Fruit fly (Drosophila melanogaster) whole organism, embryonic: ENCODE measurements around the gene Obp73a.
A peak's percentile ranks its signal among the peaks of the same experiment; 100 is the strongest.

Experiments used
- Ada2b ChIP-seq: fragments of 200-800 bp; sonication (Bioruptor generic); IDR thresholded peaks from 2 replicates; pipeline ENCODE4 v1.3.6; 2022; ENCODE audit warnings: missing biosample characterization, missing genetic modification characterization
- CG11085 ChIP-seq: fragments of 200-800 bp; sonication (Bioruptor generic); IDR thresholded peaks from 2 replicates; pipeline ENCODE4 v1.3.6; 2022; ENCODE audit warnings: missing biosample characterization, missing genetic modification characterization
- CG12155 ChIP-seq: fragments of 200-800 bp; sonication (Bioruptor generic); optimal IDR thresholded peaks from 3 replicates; lab custom pipeline; 2016; ENCODE audit warnings: missing biosample characterization, missing genetic modification characterization
- CG13894 ChIP-seq: fragments of 200-800 bp; sonication (Bioruptor generic); optimal IDR thresholded peaks from 3 replicates; lab custom pipeline; 2018; ENCODE audit warnings: missing biosample characterization, mild to moderate bottlenecking, missing genetic modification characterization, moderate library complexity
- CG1647 ChIP-seq: fragments of 200-800 bp; sonication (Bioruptor generic); optimal IDR thresholded peaks from 3 replicates; lab custom pipeline; 2016; ENCODE audit warnings: missing biosample characterization, missing genetic modification characterization
- CG17359 ChIP-seq: fragments of 200-800 bp; sonication (Bioruptor generic); optimal IDR thresholded peaks from 3 replicates; lab custom pipeline; 2018; ENCODE audit warnings: missing biosample characterization, mild to moderate bottlenecking, missing genetic modification characterization, moderate library complexity
- CG18011 ChIP-seq: fragments of 200-800 bp; sonication (Bioruptor generic); optimal IDR thresholded peaks from 2 replicates; lab custom pipeline; 2017; ENCODE audit warnings: missing biosample characterization, missing genetic modification characterization, mild to moderate bottlenecking, moderate library complexity, missing genotype
- CG18764 ChIP-seq: fragments of 200-800 bp; sonication (Bioruptor generic); optimal IDR thresholded peaks from 3 replicates; lab custom pipeline; 2016; ENCODE audit warnings: missing biosample characterization, missing genetic modification characterization
- CG2678 ChIP-seq: fragments of 200-800 bp; sonication (Bioruptor generic); optimal IDR thresholded peaks from 3 replicates; lab custom pipeline; 2019; ENCODE audit warnings: missing biosample characterization, mild to moderate bottlenecking, missing genetic modification characterization, moderate library complexity
- CG30020 ChIP-seq: fragments of 200-800 bp; optimal IDR thresholded peaks from 2 replicates; lab custom pipeline; 2019; ENCODE audit warnings: missing biosample characterization, mild to moderate bottlenecking, missing genetic modification characterization, moderate library complexity
- CG30403 ChIP-seq: fragments of 200-800 bp; sonication (Bioruptor generic); optimal IDR thresholded peaks from 3 replicates; lab custom pipeline; 2016; ENCODE audit warnings: missing biosample characterization, missing genetic modification characterization
- CG32767 ChIP-seq: fragments of 200-800 bp; sonication (Bioruptor generic); IDR thresholded peaks from 2 replicates; pipeline ENCODE4 v1.3.6; 2022; ENCODE audit warnings: missing biosample characterization, missing genetic modification characterization
- CG32772 ChIP-seq: fragments of 200-800 bp; sonication (Bioruptor generic); IDR thresholded peaks from 2 replicates; pipeline ENCODE4 v1.3.6; 2022; ENCODE audit warnings: missing biosample characterization, missing genetic modification characterization
- CG4360 ChIP-seq: fragments of 200-800 bp; sonication (Bioruptor generic); IDR thresholded peaks from 2 replicates; pipeline ENCODE4 v1.3.6; 2022; ENCODE audit warnings: missing biosample characterization, missing genetic modification characterization
- CG4404 ChIP-seq: fragments of 200-800 bp; sonication (Bioruptor generic); IDR thresholded peaks from 2 replicates; pipeline ENCODE4 v1.3.6; 2022; ENCODE audit warnings: missing biosample characterization, missing genetic modification characterization
- CG4730 ChIP-seq: fragments of 200-800 bp; sonication (Bioruptor generic); IDR thresholded peaks from 2 replicates; pipeline ENCODE4 v1.3.6; 2022; ENCODE audit warnings: missing biosample characterization, missing genetic modification characterization
- CG4854 ChIP-seq: fragments of 200-800 bp; sonication (Bioruptor generic); optimal IDR thresholded peaks from 2 replicates; lab custom pipeline; 2016; ENCODE audit warnings: missing biosample characterization, missing genetic modification characterization, inconsistent platforms
- CG6175 ChIP-seq: fragments of 200-800 bp; sonication (Bioruptor generic); IDR thresholded peaks from 3 replicates; pipeline ENCODE4 v1.3.6; 2022; ENCODE audit warnings: missing biosample characterization, missing genetic modification characterization
- CG8765 ChIP-seq: fragments of 200-800 bp; sonication (Bioruptor generic); IDR thresholded peaks from 2 replicates; pipeline ENCODE4 v1.3.6; 2022; ENCODE audit warnings: missing biosample characterization, missing genetic modification characterization
- CG9215 ChIP-seq: fragments of 200-800 bp; sonication (Bioruptor generic); IDR thresholded peaks from 2 replicates; pipeline ENCODE4 v1.3.6; 2022; ENCODE audit warnings: missing biosample characterization, missing genetic modification characterization
- CG9727 ChIP-seq: fragments of 200-800 bp; sonication (Bioruptor generic); optimal IDR thresholded peaks from 3 replicates; lab custom pipeline; 2017; ENCODE audit warnings: missing biosample characterization, mild to moderate bottlenecking, missing genetic modification characterization
- CG9797 ChIP-seq: fragments of 200-800 bp; sonication (Bioruptor generic); optimal IDR thresholded peaks from 3 replicates; lab custom pipeline; 2018; ENCODE audit warnings: missing biosample characterization, mild to moderate bottlenecking, missing genetic modification characterization
- CG9932 ChIP-seq: fragments of 200-800 bp; sonication (Bioruptor generic); IDR thresholded peaks from 2 replicates; pipeline ENCODE4 v1.3.6; 2022; ENCODE audit warnings: missing biosample characterization, missing genetic modification characterization
- CrebB ChIP-seq: fragments of 200-800 bp; sonication (Bioruptor generic); optimal IDR thresholded peaks from 3 replicates; lab custom pipeline; 2018; ENCODE audit warnings: missing biosample characterization, mild to moderate bottlenecking, missing genetic modification characterization
- D ChIP-seq, 2 experiments: fragments of 200-800 bp in 1 of 2; fragments of >200 bp in 1 of 2; sonication (Bioruptor generic) in 1 of 2; optimal IDR thresholded peaks; 2 replicates in 1 of 2; 3 replicates in 1 of 2; lab custom pipeline; 2017; ENCODE audit warnings: mild to moderate bottlenecking in 1 of 2, missing biosample characterization in 1 of 2, missing genetic modification characterization in 1 of 2, missing genetic modification reagents in 1 of 2
- Dp ChIP-seq: fragments of 200-800 bp; sonication (Bioruptor generic); optimal IDR thresholded peaks from 2 replicates; lab custom pipeline; 2018; ENCODE audit warnings: missing biosample characterization, mild to moderate bottlenecking, missing genetic modification characterization, moderate library complexity
- HLH54F ChIP-seq: fragments of 200-800 bp; sonication (Bioruptor generic); optimal IDR thresholded peaks from 3 replicates; lab custom pipeline; 2016; ENCODE audit warnings: missing biosample characterization, missing genetic modification characterization
- Hr39 ChIP-seq: fragments of >200 bp; optimal IDR thresholded peaks from 2 replicates; lab custom pipeline; 2017
- Hsf ChIP-seq: fragments of 200-800 bp; sonication (Bioruptor generic); optimal IDR thresholded peaks from 3 replicates; lab custom pipeline; 2016; ENCODE audit warnings: missing biosample characterization, missing genetic modification characterization
- Jarid2 ChIP-seq: fragments of 200-800 bp; sonication (Bioruptor generic); optimal IDR thresholded peaks from 3 replicates; lab custom pipeline; 2017; ENCODE audit warnings: mild to moderate bottlenecking, missing biosample characterization, missing genetic modification reagents, missing genetic modification characterization
- Scr ChIP-seq: fragments of 200-800 bp; sonication (Bioruptor generic); IDR thresholded peaks from 2 replicates; pipeline ENCODE4 v1.3.6; 2022; ENCODE audit warnings: missing biosample characterization, missing genetic modification characterization; ENCODE audit not compliant: partially characterized antibody
- Sry-δ ChIP-seq: fragments of 200-800 bp; sonication (Bioruptor generic); optimal IDR thresholded peaks from 2 replicates; lab custom pipeline; 2016; ENCODE audit warnings: missing biosample characterization, missing genetic modification characterization
- TFAM ChIP-seq: fragments of 200-800 bp; sonication (Bioruptor generic); optimal IDR thresholded peaks from 2 replicates; lab custom pipeline; 2017; ENCODE audit warnings: missing biosample characterization, missing genetic modification characterization, inconsistent platforms
- abd-A ChIP-seq: fragments of 200-800 bp; sonication (Bioruptor generic); optimal IDR thresholded peaks from 3 replicates; lab custom pipeline; 2019; ENCODE audit warnings: missing biosample characterization, mild to moderate bottlenecking, missing genetic modification characterization, moderate library complexity
- bcd ChIP-seq: fragments of 200-800 bp; sonication (Bioruptor generic); optimal IDR thresholded peaks from 2 replicates; lab custom pipeline; 2017; ENCODE audit warnings: missing biosample characterization, mild to moderate bottlenecking, missing genetic modification characterization
- cas ChIP-seq: fragments of 200-800 bp; sonication (Bioruptor generic); IDR thresholded peaks from 2 replicates; pipeline ENCODE4 v1.3.6; 2022; ENCODE audit warnings: missing biosample characterization, missing genetic modification characterization
- chif ChIP-seq, 2 experiments: fragments of 200-800 bp; sonication (Bioruptor generic); optimal IDR thresholded peaks; 3 replicates each; lab custom pipeline; 2016; ENCODE audit warnings: missing biosample characterization in 2 of 2, missing genetic modification characterization in 2 of 2
- cwo ChIP-seq: fragments of 200-800 bp; sonication (Bioruptor generic); optimal IDR thresholded peaks from 3 replicates; lab custom pipeline; 2017; ENCODE audit warnings: missing biosample characterization, missing genetic modification characterization, mild to moderate bottlenecking, moderate library complexity, missing genetic modification reagents
- disco-r ChIP-seq: fragments of 200-800 bp; sonication (Bioruptor generic); optimal IDR thresholded peaks from 2 replicates; lab custom pipeline; 2016; ENCODE audit warnings: missing biosample characterization, missing genetic modification characterization
- dmrt99B ChIP-seq: fragments of 200-800 bp; sonication (Bioruptor generic); optimal IDR thresholded peaks from 2 replicates; lab custom pipeline; 2018; ENCODE audit warnings: missing biosample characterization, mild to moderate bottlenecking, missing genetic modification characterization, moderate library complexity
- fd96Cb ChIP-seq: fragments of 200-800 bp; sonication (Bioruptor generic); optimal IDR thresholded peaks from 2 replicates; lab custom pipeline; 2018; ENCODE audit warnings: missing biosample characterization, mild to moderate bottlenecking, missing genetic modification characterization, moderate library complexity
- gce ChIP-seq: fragments of 200-800 bp; sonication (Bioruptor generic); IDR thresholded peaks from 3 replicates; pipeline ENCODE4 v1.3.6; 2022; ENCODE audit warnings: missing biosample characterization, missing genetic modification characterization
- inv ChIP-seq: fragments of 200-800 bp; sonication (Bioruptor generic); IDR thresholded peaks from 2 replicates; pipeline ENCODE4 v1.3.6; 2022; ENCODE audit warnings: missing biosample characterization, missing genetic modification characterization; ENCODE audit not compliant: partially characterized antibody
- org-1 ChIP-seq: fragments of 200-800 bp; sonication (Bioruptor generic); optimal IDR thresholded peaks from 2 replicates; lab custom pipeline; 2017; ENCODE audit warnings: missing biosample characterization, missing genetic modification characterization
- otp ChIP-seq: fragments of 200-800 bp; sonication (Bioruptor generic); IDR thresholded peaks from 3 replicates; pipeline ENCODE4, ENCODE4 v1.3.6; 2022; ENCODE audit warnings: missing biosample characterization, missing genetic modification characterization
- sc ChIP-seq, 3 experiments: fragments of >200 bp in 2 of 3; fragments of 200-800 bp in 1 of 3; sonication (Bioruptor generic) in 1 of 3; optimal IDR thresholded peaks; 2 replicates in 2 of 3; 3 replicates in 1 of 3; lab custom pipeline; 2017; ENCODE audit warnings: mild to moderate bottlenecking in 1 of 3, missing biosample characterization in 1 of 3, missing genetic modification characterization in 1 of 3, missing genetic modification reagents in 1 of 3
- sens ChIP-seq: fragments of 200-800 bp; sonication (Bioruptor generic); peaks from one replicate; lab custom pipeline; 2016; ENCODE audit warnings: missing biosample characterization, missing genetic modification characterization
- sens-2 ChIP-seq: fragments of 200-800 bp; sonication (Bioruptor generic); IDR thresholded peaks from 2 replicates; pipeline ENCODE4 v1.3.6; 2022; ENCODE audit warnings: missing biosample characterization, missing genetic modification characterization
- sug ChIP-seq: fragments of 200-800 bp; optimal IDR thresholded peaks from 2 replicates; lab custom pipeline; 2019; ENCODE audit warnings: missing biosample characterization, mild to moderate bottlenecking, missing genetic modification characterization, moderate library complexity
- unpg ChIP-seq: fragments of 200-800 bp; sonication (Bioruptor generic); optimal IDR thresholded peaks from 3 replicates; lab custom pipeline; 2018; ENCODE audit warnings: missing biosample characterization, mild to moderate bottlenecking, missing genetic modification characterization, moderate library complexity
- zf30C ChIP-seq: fragments of 200-800 bp; sonication (Bioruptor generic); optimal IDR thresholded peaks from 3 replicates; lab custom pipeline; 2018; ENCODE audit warnings: missing biosample characterization, mild to moderate bottlenecking, missing genetic modification characterization

Obp73a gene

dm6 chr3L:16969652-16970109 is 25.5 kb downstream of the Obp73a start, which contains the start of gene Exn (continued):
- TF ChIP-seq CG4730 (GFP tag; lab: Robert Waterston, UW), result no peak
- no peak for TF ChIP-seq TFAM (GFP tag; lab: Kevin White, UChicago)
- TF ChIP-seq CG4360 (GFP tag; lab: Robert Waterston, UW), result no peak
- TF ChIP-seq CG2678, result no peak
- TF ChIP-seq sug (tag; lab: Kevin White, UChicago), result peak; percentile 66
- no peak for TF ChIP-seq fd96Cb (tag; lab: Kevin White, UChicago)
- peak; percentile 45; the same call in 1 of the 3 replicates for TF ChIP-seq gce (GFP tag; lab: Robert Waterston, UW)
- TF ChIP-seq cas, result no peak
- no peak for TF ChIP-seq D (optimal IDR thresholded peaks at IDR 0.05; lab: Kevin White, UChicago)
- TF ChIP-seq D (GFP tag; optimal IDR thresholded peaks at IDR 0.05; lab: Kevin White, UChicago), result no peak
- TF ChIP-seq CG18011 (GFP tag; lab: Kevin White, UChicago), result no peak
- peak; percentile 66 for TF ChIP-seq sens (GFP tag; lab: Kevin White, UChicago)
- no peak for TF ChIP-seq CG30020 (tag; lab: Kevin White, UChicago)
- TF ChIP-seq sens-2 (GFP tag; lab: Robert Waterston, UW), result no peak
- TF ChIP-seq CG8765 (GFP tag; lab: Robert Waterston, UW), result no peak
- no peak for TF ChIP-seq Hr39 (lab: Kevin White, UChicago)
- TF ChIP-seq CG17359 (tag; lab: Kevin White, UChicago), result peak; percentile 12
- TF ChIP-seq CG18764 (GFP tag; lab: Kevin White, UChicago), result no peak
- no peak for TF ChIP-seq Dp
- TF ChIP-seq chif (GFP tag; optimal IDR thresholded peaks at IDR 0.05; lab: Kevin White, UChicago), result no peak
- TF ChIP-seq Scr (GFP tag; lab: Robert Waterston, UW), result no peak
- TF ChIP-seq disco-r (GFP tag; lab: Kevin White, UChicago), result no peak
- no peak for TF ChIP-seq dmrt99B (tag; lab: Kevin White, UChicago)
- TF ChIP-seq zf30C (GFP tag; lab: Kevin White, UChicago), result no peak
- TF ChIP-seq CG12155, result no peak
- no peak for TF ChIP-seq CG32767 (GFP tag; lab: Robert Waterston, UW)
- TF ChIP-seq HLH54F, result no peak
- TF ChIP-seq CG11085, result no peak
- TF ChIP-seq Sry-δ (GFP tag; lab: Kevin White, UChicago), result no peak
- TF ChIP-seq sc (optimal IDR thresholded peaks at IDR 0.05; lab: Kevin White, UChicago), result no peak
- no peak for TF ChIP-seq sc (GFP tag; optimal IDR thresholded peaks at IDR 0.05; lab: Kevin White, UChicago)
- no peak for TF ChIP-seq CG30403 (GFP tag; lab: Kevin White, UChicago)
- TF ChIP-seq bcd (GFP tag; lab: Kevin White, UChicago), result no peak
- TF ChIP-seq otp, result no peak
- TF ChIP-seq CG6175 (GFP tag; lab: Robert Waterston, UW), result 0 out of 3 replicates have a peak, but pooled peaks have one; percentile 31
- TF ChIP-seq Ada2b, result no peak
- TF ChIP-seq Jarid2 (GFP tag; lab: Kevin White, UChicago), result peak; percentile 70
- TF ChIP-seq org-1 (GFP tag; lab: Kevin White, UChicago), result no peak
- TF ChIP-seq cwo (GFP tag; lab: Kevin White, UChicago), result peak; percentile 59
- no peak for TF ChIP-seq CG32772 (GFP tag; lab: Robert Waterston, UW)
- TF ChIP-seq CG9797, result no peak
- TF ChIP-seq abd-A (tag; lab: Kevin White, UChicago), result no peak
- TF ChIP-seq CG9727 (GFP tag; lab: Kevin White, UChicago), result no peak
- TF ChIP-seq CrebB (tag; lab: Kevin White, UChicago), result peak; percentile 45
- no peak for TF ChIP-seq CG4854 (GFP tag; lab: Kevin White, UChicago)
- TF ChIP-seq CG9932, result peak; percentile 49
- no peak for TF ChIP-seq CG4404 (GFP tag; lab: Robert Waterston, UW)
- no peak for TF ChIP-seq CG13894 (tag; lab: Kevin White, UChicago)
- no peak for TF ChIP-seq CG1647 (GFP tag; lab: Kevin White, UChicago)
- no peak for TF ChIP-seq unpg (GFP tag; lab: Kevin White, UChicago)
- no peak for TF ChIP-seq inv (GFP tag; lab: Robert Waterston, UW)
- no peak for TF ChIP-seq Hsf (GFP tag; lab: Kevin White, UChicago)
- no peak for TF ChIP-seq CG9215
